Worm (Caenorhabditis elegans) whole organism, young adult: ENCODE data around the gene F53G2.12.

Experiments used
- B0336.3 ChIP-seq: fragments of 200-800 bp; sonication (Bioruptor generic); IDR thresholded peaks from 2 replicates; pipeline ENCODE4 v1.3.6; 2022; ENCODE audit warnings: missing genetic modification characterization, missing compliant biosample characterization
- F10E7.11 ChIP-seq: sonication (generic microtip); optimal IDR thresholded peaks from 2 replicates; lab custom pipeline; 2017; ENCODE audit warnings: mild to moderate bottlenecking, missing genetic modification characterization, moderate library complexity, missing compliant biosample characterization
- ZK185.1 ChIP-seq: sonication (generic microtip); optimal IDR thresholded peaks from 2 replicates; lab custom pipeline; 2016; ENCODE audit warnings: mild to moderate bottlenecking, missing genetic modification characterization, missing compliant biosample characterization; ENCODE audit not compliant: poor library complexity, severe bottlenecking
- cebp-1 ChIP-seq, 2 experiments: fragments of 200-800 bp in 1 of 2; sonication (Bioruptor generic) in 1 of 2; sonication (generic microtip) in 1 of 2; IDR thresholded peaks in 1 of 2; optimal IDR thresholded peaks in 1 of 2; 2 replicates each; pipeline versions ENCODE4 v1.3.6 to Lab custom; 2017 to 2022; ENCODE audit warnings: missing compliant biosample characterization in 2 of 2, missing genetic modification characterization in 2 of 2, mild to moderate bottlenecking in 1 of 2, missing genetic modification reagents in 1 of 2, moderate library complexity in 1 of 2
- ceh-79 ChIP-seq: sonication (generic microtip); optimal IDR thresholded peaks from 2 replicates; lab custom pipeline; 2017; ENCODE audit warnings: mild to moderate bottlenecking, missing genetic modification characterization, missing compliant biosample characterization
- hlh-12 ChIP-seq: sonication (generic microtip); optimal IDR thresholded peaks from 2 replicates; lab custom pipeline; 2016; ENCODE audit warnings: missing genetic modification characterization, missing compliant biosample characterization
- mes-4 ChIP-seq: sonication (generic microtip); optimal IDR thresholded peaks from 2 replicates; lab custom pipeline; 2016; ENCODE audit warnings: missing genotype, missing genetic modification characterization, missing compliant biosample characterization
- nhr-90 ChIP-seq: sonication (generic microtip); optimal IDR thresholded peaks from 2 replicates; lab custom pipeline; 2016; ENCODE audit warnings: missing genotype, mild to moderate bottlenecking, missing genetic modification characterization, missing compliant biosample characterization
- repo-1 ChIP-seq: sonication (generic microtip); optimal IDR thresholded peaks from 2 replicates; lab custom pipeline; 2017; ENCODE audit warnings: mild to moderate bottlenecking, missing genetic modification characterization, missing compliant biosample characterization
- snpc-3.4 ChIP-seq: sonication (generic microtip); optimal IDR thresholded peaks from 2 replicates; lab custom pipeline; 2017; ENCODE audit warnings: missing genetic modification characterization, mild to moderate bottlenecking, missing compliant biosample characterization, antibody characterized with exemption, moderate library complexity, missing genotype, missing genetic modification reagents
- tlf-1 ChIP-seq: fragments of 200-800 bp; sonication (Bioruptor generic); optimal IDR thresholded peaks from 2 replicates; lab custom pipeline; 2018; ENCODE audit warnings: mild to moderate bottlenecking, missing genetic modification characterization, missing compliant biosample characterization
- unc-130 ChIP-seq: sonication (generic microtip); optimal IDR thresholded peaks from 2 replicates; lab custom pipeline; 2016; ENCODE audit warnings: missing genetic modification reagents, missing genetic modification characterization, missing compliant biosample characterization
- ztf-22 ChIP-seq: fragments of 200-800 bp; sonication (Bioruptor generic); optimal IDR thresholded peaks from 2 replicates; lab custom pipeline; 2018; ENCODE audit warnings: mild to moderate bottlenecking, missing genetic modification characterization, moderate library complexity, missing compliant biosample characterization
- ztf-26 ChIP-seq: sonication (generic microtip); optimal IDR thresholded peaks from 2 replicates; lab custom pipeline; 2017; ENCODE audit warnings: missing genetic modification characterization, missing compliant biosample characterization

F53G2.12 gene

DNA sequence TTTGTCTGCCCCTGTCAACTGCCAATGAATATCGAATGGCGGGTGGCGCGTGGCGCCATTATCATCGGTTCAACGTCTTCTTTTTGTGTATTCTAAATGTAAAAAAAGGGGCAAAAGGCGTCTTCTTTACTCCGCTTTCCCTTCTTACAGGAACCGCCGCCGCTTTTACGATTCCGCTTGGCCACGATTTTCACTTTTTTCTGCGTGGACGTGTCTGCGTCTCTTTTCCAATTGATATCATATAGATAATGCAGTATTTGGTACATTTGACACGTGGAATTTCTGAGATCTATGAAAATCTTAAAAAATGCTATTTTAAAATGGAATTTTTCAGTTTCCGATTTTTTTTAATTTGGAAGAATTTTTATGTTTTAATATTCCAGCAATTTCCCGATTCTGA, 43.3 kb downstream of the F53G2.12 start:
- TF ChIP-seq nhr-90 (tag; lab: Kevin White, UChicago): no peak
- no peak for TF ChIP-seq snpc-3.4 (tag; lab: Kevin White, UChicago)
- no peak for TF ChIP-seq repo-1 (tag; lab: Kevin White, UChicago)
- no peak for TF ChIP-seq mes-4 (tag; lab: Kevin White, UChicago)
- no peak for TF ChIP-seq ztf-26 (tag; lab: Kevin White, UChicago)
- no peak for TF ChIP-seq ztf-22
- no peak for TF ChIP-seq tlf-1
- TF ChIP-seq B0336.3: no peak
- no peak for TF ChIP-seq F10E7.11 (tag; lab: Kevin White, UChicago)
- TF ChIP-seq unc-130 (GFP tag; lab: Kevin White, UChicago): no peak
- no peak for TF ChIP-seq ceh-79
- no peak for TF ChIP-seq ZK185.1 (tag; lab: Kevin White, UChicago)
- TF ChIP-seq, all 124 proteins: peak for 0

ce11 chrII:2431972-2432371, 46.9 kb downstream of the F53G2.12 start, which contains the start of gene ceh-86:
ceh-86 (minus strand) TSS chrII:2432072.
- no peak for TF ChIP-seq cebp-1 (GFP tag; IDR thresholded peaks at IDR 0.05; lab: Robert Waterston, UW)
- no peak for TF ChIP-seq cebp-1 (tag; optimal IDR thresholded peaks at IDR 0.05; lab: Kevin White, UChicago)
- TF ChIP-seq hlh-12 (tag; lab: Kevin White, UChicago): no peak
- TF ChIP-seq ztf-22: no peak
